Fruit fly (Drosophila melanogaster) whole organism, embryonic: ENCODE measurements around the gene Ssadh.

Experiments used
- B-H1 ChIP-seq: fragments of 200-800 bp; sonication (Bioruptor generic); IDR thresholded peaks from 3 replicates; pipeline ENCODE4 v1.3.6; 2022; ENCODE audit warnings: missing biosample characterization, missing genetic modification characterization
- CG12659 ChIP-seq: fragments of 200-800 bp; sonication (Bioruptor generic); optimal IDR thresholded peaks from 3 replicates; lab custom pipeline; 2017; ENCODE audit warnings: mild to moderate bottlenecking, missing biosample characterization, missing genetic modification reagents, missing genetic modification characterization
- CG13296 ChIP-seq: fragments of 200-800 bp; sonication (Bioruptor generic); optimal IDR thresholded peaks from 3 replicates; lab custom pipeline; 2018; ENCODE audit warnings: missing biosample characterization, mild to moderate bottlenecking, missing genetic modification characterization
- CG13894 ChIP-seq: fragments of 200-800 bp; sonication (Bioruptor generic); optimal IDR thresholded peaks from 3 replicates; lab custom pipeline; 2018; ENCODE audit warnings: missing biosample characterization, mild to moderate bottlenecking, missing genetic modification characterization, moderate library complexity
- CG14710 ChIP-seq: fragments of 200-800 bp; sonication (Bioruptor generic); optimal IDR thresholded peaks from 3 replicates; lab custom pipeline; 2019; ENCODE audit warnings: missing biosample characterization, mild to moderate bottlenecking, missing genetic modification characterization, moderate library complexity
- CG14860 ChIP-seq: fragments of 200-800 bp; sonication (Bioruptor generic); IDR thresholded peaks from 3 replicates; pipeline ENCODE4 v1.3.6; 2022; ENCODE audit warnings: missing biosample characterization, missing genetic modification characterization; ENCODE audit not compliant: partially characterized antibody
- CG15514 ChIP-seq: fragments of 200-800 bp; sonication (Bioruptor generic); optimal IDR thresholded peaks from 3 replicates; lab custom pipeline; 2017; ENCODE audit warnings: missing biosample characterization, missing genetic modification characterization, mild to moderate bottlenecking, moderate library complexity, missing genetic modification reagents
- CG1647 ChIP-seq: fragments of 200-800 bp; sonication (Bioruptor generic); optimal IDR thresholded peaks from 3 replicates; lab custom pipeline; 2016; ENCODE audit warnings: missing biosample characterization, missing genetic modification characterization
- CG17568 ChIP-seq: fragments of 200-800 bp; sonication (Bioruptor generic); optimal IDR thresholded peaks from 2 replicates; lab custom pipeline; 2018; ENCODE audit warnings: missing biosample characterization, mild to moderate bottlenecking, missing genetic modification characterization, moderate library complexity
- CG18476 ChIP-seq: fragments of 200-800 bp; sonication (Bioruptor generic); optimal IDR thresholded peaks from 2 replicates; lab custom pipeline; 2016; ENCODE audit warnings: missing biosample characterization, mild to moderate bottlenecking, missing genetic modification characterization
- CG2129 ChIP-seq: fragments of 200-800 bp; sonication (Bioruptor generic); IDR thresholded peaks from 2 replicates; pipeline ENCODE4 v1.3.6; 2022; ENCODE audit warnings: missing biosample characterization, missing genetic modification characterization; ENCODE audit not compliant: partially characterized antibody
- CG33213 ChIP-seq: fragments of 200-800 bp; sonication (Bioruptor generic); optimal IDR thresholded peaks from 3 replicates; lab custom pipeline; 2016; ENCODE audit warnings: missing biosample characterization, missing genetic modification characterization
- CG33557 ChIP-seq: fragments of 200-800 bp; sonication (Bioruptor generic); optimal IDR thresholded peaks from 2 replicates; lab custom pipeline; 2019; ENCODE audit warnings: missing biosample characterization, mild to moderate bottlenecking, missing genetic modification characterization, moderate library complexity
- CG34224 ChIP-seq: fragments of 200-800 bp; sonication (Bioruptor generic); IDR thresholded peaks from 3 replicates; pipeline ENCODE4 v1.3.6; 2022; ENCODE audit warnings: missing biosample characterization, missing genetic modification characterization; ENCODE audit not compliant: partially characterized antibody
- CG3726 ChIP-seq: fragments of 200-800 bp; sonication (Bioruptor generic); IDR thresholded peaks from 3 replicates; pipeline ENCODE4, ENCODE4 v1.3.6; 2022; ENCODE audit warnings: missing biosample characterization, missing genetic modification characterization
- CG4820 ChIP-seq: fragments of 200-800 bp; sonication (Bioruptor generic); optimal IDR thresholded peaks from 3 replicates; lab custom pipeline; 2016; ENCODE audit warnings: missing biosample characterization, missing genetic modification characterization
- CG6854 ChIP-seq: fragments of 200-800 bp; sonication (Bioruptor generic); optimal IDR thresholded peaks from 3 replicates; lab custom pipeline; 2017; ENCODE audit warnings: missing biosample characterization, mild to moderate bottlenecking, missing genetic modification characterization
- CG8089 ChIP-seq: fragments of 200-800 bp; sonication (Bioruptor generic); optimal IDR thresholded peaks from 3 replicates; lab custom pipeline; 2016; ENCODE audit warnings: missing biosample characterization, missing genetic modification characterization
- CG9437 ChIP-seq: fragments of 200-800 bp; sonication (Bioruptor generic); optimal IDR thresholded peaks from 2 replicates; lab custom pipeline; 2018; ENCODE audit warnings: missing biosample characterization, mild to moderate bottlenecking, missing genetic modification characterization
- CG9817 ChIP-seq: fragments of 200-800 bp; sonication (Bioruptor generic); optimal IDR thresholded peaks from 2 replicates; lab custom pipeline; 2018; ENCODE audit warnings: missing biosample characterization, mild to moderate bottlenecking, missing genetic modification characterization, moderate library complexity
- CHES-1-like ChIP-seq: fragments of 200-800 bp; sonication (Bioruptor generic); optimal IDR thresholded peaks from 2 replicates; lab custom pipeline; 2016; ENCODE audit warnings: missing biosample characterization, missing genetic modification characterization
- Dip2 ChIP-seq: fragments of 200-800 bp; sonication (Bioruptor generic); IDR thresholded peaks from 2 replicates; pipeline ENCODE4 v1.3.6; 2022; ENCODE audit warnings: missing biosample characterization, missing genetic modification characterization
- Doc3 ChIP-seq: fragments of 200-800 bp; sonication (Bioruptor generic); IDR thresholded peaks from 3 replicates; pipeline ENCODE4 v1.3.6; 2022; ENCODE audit warnings: missing biosample characterization, missing genetic modification characterization; ENCODE audit not compliant: partially characterized antibody
- Hmx ChIP-seq: fragments of 200-800 bp; sonication (Bioruptor generic); optimal IDR thresholded peaks from 2 replicates; lab custom pipeline; 2016; ENCODE audit warnings: missing biosample characterization, missing genetic modification characterization
- Lhr ChIP-seq: fragments of 200-800 bp; sonication (Bioruptor generic); optimal IDR thresholded peaks from 3 replicates; lab custom pipeline; 2017; ENCODE audit warnings: mild to moderate bottlenecking, missing biosample characterization, missing genetic modification reagents, missing genetic modification characterization
- Max ChIP-seq: fragments of 200-800 bp; sonication (Bioruptor generic); optimal IDR thresholded peaks from 2 replicates; lab custom pipeline; 2016; ENCODE audit warnings: missing biosample characterization, mild to moderate bottlenecking, missing genetic modification characterization
- Opbp ChIP-seq: fragments of 200-800 bp; sonication (Bioruptor generic); IDR thresholded peaks from 3 replicates; pipeline ENCODE4 v1.3.6; 2022; ENCODE audit warnings: missing biosample characterization, missing genetic modification characterization; ENCODE audit not compliant: partially characterized antibody
- Pdp1 ChIP-seq, 2 experiments: fragments of 200-800 bp; sonication (Bioruptor generic); optimal IDR thresholded peaks; 3 replicates each; lab custom pipeline; 2016; ENCODE audit warnings: missing biosample characterization in 2 of 2, missing genetic modification characterization in 2 of 2, mild to moderate bottlenecking in 1 of 2, moderate library complexity in 1 of 2
- Poxn ChIP-seq: fragments of 200-800 bp; sonication (Bioruptor generic); IDR thresholded peaks from 2 replicates; pipeline ENCODE4 v1.3.6; 2022; ENCODE audit warnings: missing biosample characterization, missing genetic modification characterization
- Sry-δ ChIP-seq: fragments of 200-800 bp; sonication (Bioruptor generic); optimal IDR thresholded peaks from 2 replicates; lab custom pipeline; 2016; ENCODE audit warnings: missing biosample characterization, missing genetic modification characterization
- YL-1 ChIP-seq: fragments of 200-800 bp; sonication (Bioruptor generic); optimal IDR thresholded peaks from 3 replicates; lab custom pipeline; 2017; ENCODE audit warnings: missing biosample characterization, mild to moderate bottlenecking, missing genetic modification characterization
- bbx ChIP-seq: fragments of 200-800 bp; sonication (Bioruptor generic); IDR thresholded peaks from 2 replicates; pipeline ENCODE4 v1.3.6; 2022; ENCODE audit warnings: missing biosample characterization, missing genetic modification characterization; ENCODE audit not compliant: partially characterized antibody
- chif ChIP-seq, 2 experiments: fragments of 200-800 bp; sonication (Bioruptor generic); optimal IDR thresholded peaks; 3 replicates each; lab custom pipeline; 2016; ENCODE audit warnings: missing biosample characterization in 2 of 2, missing genetic modification characterization in 2 of 2
- chm ChIP-seq: fragments of 200-800 bp; sonication (Bioruptor generic); IDR thresholded peaks from 2 replicates; pipeline ENCODE4 v1.3.6; 2022; ENCODE audit warnings: missing biosample characterization, missing genetic modification characterization
- croc ChIP-seq: fragments of 200-800 bp; sonication (Bioruptor generic); conservative IDR thresholded peaks from 3 replicates; pipeline ENCODE4 v1.3.6; 2022; ENCODE audit warnings: missing biosample characterization, missing genetic modification characterization
- dm ChIP-seq: fragments of 200-800 bp; sonication (Bioruptor generic); optimal IDR thresholded peaks from 3 replicates; lab custom pipeline; 2016; ENCODE audit warnings: missing biosample characterization, missing genetic modification characterization
- gce ChIP-seq: fragments of 200-800 bp; sonication (Bioruptor generic); IDR thresholded peaks from 3 replicates; pipeline ENCODE4 v1.3.6; 2022; ENCODE audit warnings: missing biosample characterization, missing genetic modification characterization
- gcm ChIP-seq: fragments of 200-800 bp; sonication (Bioruptor generic); optimal IDR thresholded peaks from 2 replicates; lab custom pipeline; 2019; ENCODE audit warnings: missing biosample characterization, mild to moderate bottlenecking, missing genetic modification characterization, moderate library complexity
- gro ChIP-seq: fragments of 200-800 bp; sonication (Bioruptor generic); optimal IDR thresholded peaks from 2 replicates; lab custom pipeline; 2016; ENCODE audit warnings: missing biosample characterization, missing genetic modification characterization
- gsb-n ChIP-seq: fragments of 200-800 bp; sonication (Bioruptor generic); optimal IDR thresholded peaks from 3 replicates; lab custom pipeline; 2018; ENCODE audit warnings: missing biosample characterization, mild to moderate bottlenecking, missing genetic modification characterization
- h ChIP-seq: fragments of >200 bp; optimal IDR thresholded peaks from 2 replicates; lab custom pipeline; 2017
- knrl ChIP-seq: fragments of 200-800 bp; sonication (Bioruptor generic); IDR thresholded peaks from 3 replicates; pipeline ENCODE4 v1.3.6; 2022; ENCODE audit warnings: missing biosample characterization, missing genetic modification characterization; ENCODE audit not compliant: partially characterized antibody
- schlank ChIP-seq: fragments of 200-800 bp; sonication (Bioruptor generic); optimal IDR thresholded peaks from 2 replicates; lab custom pipeline; 2018; ENCODE audit warnings: missing biosample characterization, mild to moderate bottlenecking, missing genetic modification characterization
- sima ChIP-seq: fragments of 200-800 bp; sonication (Bioruptor generic); optimal IDR thresholded peaks from 2 replicates; lab custom pipeline; 2016; ENCODE audit warnings: missing biosample characterization, missing genetic modification characterization
- slbo ChIP-seq: fragments of 200-800 bp; sonication (Bioruptor generic); IDR thresholded peaks from 2 replicates; pipeline ENCODE4 v1.3.6; 2022; ENCODE audit warnings: missing biosample characterization, missing genetic modification characterization
- stwl ChIP-seq: fragments of 200-800 bp; sonication (Bioruptor generic); optimal IDR thresholded peaks from 3 replicates; lab custom pipeline; 2018; ENCODE audit warnings: missing biosample characterization, mild to moderate bottlenecking, missing genetic modification characterization, moderate library complexity
- unpg ChIP-seq: fragments of 200-800 bp; sonication (Bioruptor generic); optimal IDR thresholded peaks from 3 replicates; lab custom pipeline; 2018; ENCODE audit warnings: missing biosample characterization, mild to moderate bottlenecking, missing genetic modification characterization, moderate library complexity
- zf30C ChIP-seq: fragments of 200-800 bp; sonication (Bioruptor generic); optimal IDR thresholded peaks from 3 replicates; lab custom pipeline; 2018; ENCODE audit warnings: missing biosample characterization, mild to moderate bottlenecking, missing genetic modification characterization
- zfh1 ChIP-seq: fragments of 200-800 bp; sonication (Bioruptor generic); IDR thresholded peaks from 3 replicates; pipeline ENCODE4 v1.3.6; 2022; ENCODE audit warnings: missing biosample characterization, missing genetic modification characterization

Gene Ssadh

dm6 chr3R:25626625-25627275 is at the start of gene Ssadh (continued):
- TF ChIP-seq Sry-δ (GFP tag; lab: Kevin White, UChicago) (peak; percentile 53), Max (peak; percentile 57), gcm (no peak), CG8089 (GFP tag; lab: Kevin White, UChicago) (no peak), gro (GFP tag; lab: Kevin White, UChicago) (no peak), CG17568 (GFP tag; lab: Kevin White, UChicago) (no peak), CG33557 (GFP tag; lab: Kevin White, UChicago) (no peak), CG13296 (GFP tag; lab: Kevin White, UChicago) (no peak), zf30C (GFP tag; lab: Kevin White, UChicago) (no peak), slbo (no peak), Pdp1 (GFP tag; optimal IDR thresholded peaks at IDR 0.05; lab: Kevin White, UChicago) (no peak), gce (no peak), CG2129 (no peak), gsb-n (tag; lab: Kevin White, UChicago) (peak; percentile 56), zfh1 (no peak), stwl (tag; lab: Kevin White, UChicago) (peak; percentile 54), sima (GFP tag; lab: Kevin White, UChicago) (no peak), CHES-1-like (GFP tag; lab: Kevin White, UChicago) (no peak), unpg (GFP tag; lab: Kevin White, UChicago) (no peak), YL-1 (peak; percentile 33), chm (GFP tag; lab: Robert Waterston, UW) (no peak), Lhr (GFP tag; lab: Kevin White, UChicago) (no peak), croc (GFP tag; lab: Robert Waterston, UW) (no peak), CG13894 (tag; lab: Kevin White, UChicago) (no peak), CG9817 (tag; lab: Kevin White, UChicago) (no peak), Doc3 (no peak), chif (GFP tag; optimal IDR thresholded peaks at IDR 0.05; lab: Kevin White, UChicago) (no peak), CG34224 (GFP tag; lab: Robert Waterston, UW) (peak; percentile 34; the same call in 1 of the 3 replicates), h (lab: Kevin White, UChicago) (no peak), CG14860 (GFP tag; lab: Robert Waterston, UW) (no peak), Hmx (no peak), dm (no peak), CG1647 (GFP tag; lab: Kevin White, UChicago) (no peak), knrl (GFP tag; lab: Robert Waterston, UW) (peak; percentile 60), Opbp (GFP tag; lab: Robert Waterston, UW) (peak; percentile 37; the same call in 1 of the 3 replicates), schlank (tag; lab: Kevin White, UChicago) (no peak), B-H1 (no peak), CG3726 (GFP tag; lab: Robert Waterston, UW) (no peak), CG33213 (peak; percentile 16), CG14710 (tag; lab: Kevin White, UChicago) (peak; percentile 62), CG18476 (GFP tag; lab: Kevin White, UChicago) (no peak), CG9437 (GFP tag; lab: Kevin White, UChicago) (no peak), Poxn (GFP tag; lab: Robert Waterston, UW) (no peak), CG12659 (GFP tag; lab: Kevin White, UChicago) (peak; percentile 31), CG6854 (GFP tag; lab: Kevin White, UChicago) (no peak), Dip2 (GFP tag; lab: Robert Waterston, UW) (no peak), bbx (peak; percentile 48; the same call in 1 of the 2 replicates), CG15514 (GFP tag; lab: Kevin White, UChicago) (peak; percentile 95), CG4820 (GFP tag; lab: Kevin White, UChicago) (no peak)
